Fruit fly (Drosophila melanogaster) whole organism, embryonic: ENCODE results near the gene Lrr47.
A peak's percentile ranks its signal among the peaks of the same experiment; 100 is the strongest.

Experiments
- Ada2b ChIP-seq: fragments of 200-800 bp; sonication (Bioruptor generic); IDR thresholded peaks from 2 replicates; pipeline ENCODE4 v1.3.6; 2022; ENCODE audit warnings: missing biosample characterization, missing genetic modification characterization
- Adf1 ChIP-seq: fragments of 200-800 bp; sonication (Bioruptor generic); IDR thresholded peaks from 2 replicates; pipeline ENCODE4 v1.3.6; 2022; ENCODE audit warnings: missing biosample characterization, missing genetic modification characterization
- Awh ChIP-seq: fragments of 200-800 bp; sonication (Bioruptor generic); IDR thresholded peaks from 2 replicates; pipeline ENCODE4, ENCODE4 v1.3.6; 2022; ENCODE audit warnings: missing biosample characterization, missing genetic modification characterization
- Blimp-1 ChIP-seq: fragments of 200-800 bp; sonication (Bioruptor generic); optimal IDR thresholded peaks from 3 replicates; lab custom pipeline; 2018; ENCODE audit warnings: missing biosample characterization, missing genetic modification characterization, mild to moderate bottlenecking, moderate library complexity, missing genetic modification reagents
- BtbVII ChIP-seq: fragments of 200-800 bp; sonication (Bioruptor generic); optimal IDR thresholded peaks from 3 replicates; lab custom pipeline; 2017; ENCODE audit warnings: missing biosample characterization, mild to moderate bottlenecking, missing genetic modification characterization
- CG10366 ChIP-seq: fragments of 200-800 bp; sonication (Bioruptor generic); IDR thresholded peaks from 2 replicates; pipeline ENCODE4 v1.3.6; 2022; ENCODE audit warnings: missing biosample characterization, missing genetic modification characterization
- CG12299 ChIP-seq: fragments of 200-800 bp; sonication (Bioruptor generic); optimal IDR thresholded peaks from 2 replicates; lab custom pipeline; 2018; ENCODE audit warnings: missing biosample characterization, mild to moderate bottlenecking, missing genetic modification characterization
- CG13894 ChIP-seq: fragments of 200-800 bp; sonication (Bioruptor generic); optimal IDR thresholded peaks from 3 replicates; lab custom pipeline; 2018; ENCODE audit warnings: missing biosample characterization, mild to moderate bottlenecking, missing genetic modification characterization, moderate library complexity
- CG14667 ChIP-seq: fragments of 200-800 bp; sonication (Bioruptor generic); IDR thresholded peaks from 2 replicates; pipeline ENCODE4 v1.3.6; 2022; ENCODE audit warnings: missing biosample characterization, missing genetic modification characterization
- CG15011 ChIP-seq: fragments of 200-800 bp; sonication (Bioruptor generic); optimal IDR thresholded peaks from 3 replicates; lab custom pipeline; 2018; ENCODE audit warnings: missing biosample characterization, mild to moderate bottlenecking, missing genetic modification characterization
- CG30403 ChIP-seq: fragments of 200-800 bp; sonication (Bioruptor generic); optimal IDR thresholded peaks from 3 replicates; lab custom pipeline; 2016; ENCODE audit warnings: missing biosample characterization, missing genetic modification characterization
- CG3407 ChIP-seq: fragments of 200-800 bp; sonication (Bioruptor generic); optimal IDR thresholded peaks from 2 replicates; lab custom pipeline; 2018; ENCODE audit warnings: missing biosample characterization, mild to moderate bottlenecking, missing genetic modification characterization
- CG3847 ChIP-seq: fragments of 200-800 bp; sonication (Bioruptor generic); IDR thresholded peaks from 2 replicates; pipeline ENCODE4 v1.3.6; 2022; ENCODE audit warnings: missing biosample characterization, missing genetic modification characterization
- CG42726 ChIP-seq: fragments of 200-800 bp; sonication (Bioruptor generic); IDR thresholded peaks from 2 replicates; pipeline ENCODE4 v1.3.6; 2022; ENCODE audit warnings: missing biosample characterization, missing genetic modification characterization; ENCODE audit not compliant: partially characterized antibody
- CG4282 ChIP-seq: fragments of 200-800 bp; sonication (Bioruptor generic); optimal IDR thresholded peaks from 2 replicates; lab custom pipeline; 2016; ENCODE audit warnings: missing biosample characterization, missing genetic modification characterization
- CG4820 ChIP-seq: fragments of 200-800 bp; sonication (Bioruptor generic); optimal IDR thresholded peaks from 3 replicates; lab custom pipeline; 2016; ENCODE audit warnings: missing biosample characterization, missing genetic modification characterization
- CG5245 ChIP-seq: fragments of 200-800 bp; sonication (Bioruptor generic); optimal IDR thresholded peaks from 3 replicates; lab custom pipeline; 2016; ENCODE audit warnings: missing biosample characterization, missing genetic modification characterization
- CG6791 ChIP-seq: fragments of 200-800 bp; sonication (Bioruptor generic); IDR thresholded peaks from 3 replicates; pipeline ENCODE4 v1.3.6; 2022; ENCODE audit warnings: missing biosample characterization, missing genetic modification characterization; ENCODE audit not compliant: partially characterized antibody
- CG8359 ChIP-seq: fragments of 200-800 bp; sonication (Bioruptor generic); optimal IDR thresholded peaks from 2 replicates; lab custom pipeline; 2017; ENCODE audit warnings: missing biosample characterization, mild to moderate bottlenecking, missing genetic modification characterization, borderline replicate concordance
- CkIIα-i1 ChIP-seq: fragments of 200-800 bp; sonication (Bioruptor generic); IDR thresholded peaks from 2 replicates; pipeline ENCODE4 v1.3.6; 2022; ENCODE audit warnings: missing biosample characterization, missing genetic modification characterization
- Dbx ChIP-seq: fragments of 200-800 bp; sonication (Bioruptor generic); IDR thresholded peaks from 3 replicates; pipeline ENCODE4 v1.3.6; 2022; ENCODE audit warnings: missing biosample characterization, missing genetic modification characterization
- Fer2 ChIP-seq: fragments of 200-800 bp; sonication (Bioruptor generic); optimal IDR thresholded peaks from 2 replicates; lab custom pipeline; 2018; ENCODE audit warnings: missing biosample characterization, mild to moderate bottlenecking, missing genetic modification characterization, moderate library complexity
- Gsc ChIP-seq: fragments of 200-800 bp; sonication (Bioruptor generic); IDR thresholded peaks from 2 replicates; pipeline ENCODE4 v1.3.6; 2022; ENCODE audit warnings: missing biosample characterization, missing genetic modification characterization
- Hey ChIP-seq: fragments of 200-800 bp; sonication (Bioruptor generic); optimal IDR thresholded peaks from 3 replicates; lab custom pipeline; 2018; ENCODE audit warnings: missing biosample characterization, mild to moderate bottlenecking, missing genetic modification characterization
- NK7.1 ChIP-seq: fragments of 200-800 bp; sonication (Bioruptor generic); optimal IDR thresholded peaks from 3 replicates; lab custom pipeline; 2016; ENCODE audit warnings: missing biosample characterization, missing genetic modification characterization
- Scr ChIP-seq: fragments of 200-800 bp; sonication (Bioruptor generic); IDR thresholded peaks from 2 replicates; pipeline ENCODE4 v1.3.6; 2022; ENCODE audit warnings: missing biosample characterization, missing genetic modification characterization; ENCODE audit not compliant: partially characterized antibody
- Vsx1 ChIP-seq: fragments of 200-800 bp; sonication (Bioruptor generic); optimal IDR thresholded peaks from 2 replicates; lab custom pipeline; 2017; ENCODE audit warnings: missing biosample characterization, mild to moderate bottlenecking, missing genetic modification characterization, missing genetic modification reagents
- ab ChIP-seq: fragments of 200-800 bp; sonication (Bioruptor generic); optimal IDR thresholded peaks from 2 replicates; lab custom pipeline; 2016; ENCODE audit warnings: missing biosample characterization, missing genetic modification characterization
- cad ChIP-seq: fragments of >200 bp; optimal IDR thresholded peaks from 2 replicates; lab custom pipeline; 2017; ENCODE audit warnings: missing biosample characterization, missing genetic modification characterization
- chinmo ChIP-seq: fragments of 200-800 bp; sonication (Bioruptor generic); IDR thresholded peaks from 4 replicates; pipeline ENCODE4 v1.3.6; 2022; ENCODE audit warnings: missing biosample characterization, missing genetic modification characterization; ENCODE audit not compliant: partially characterized antibody
- fd102C ChIP-seq: fragments of 200-800 bp; sonication (Bioruptor generic); optimal IDR thresholded peaks from 2 replicates; lab custom pipeline; 2018; ENCODE audit warnings: missing biosample characterization, mild to moderate bottlenecking, missing genetic modification characterization, moderate library complexity
- gem ChIP-seq: fragments of 200-800 bp; sonication (Bioruptor generic); optimal IDR thresholded peaks from 2 replicates; lab custom pipeline; 2019; ENCODE audit warnings: missing biosample characterization, mild to moderate bottlenecking, missing genetic modification characterization, moderate library complexity
- grn ChIP-seq: fragments of 200-800 bp; sonication (Bioruptor generic); optimal IDR thresholded peaks from 3 replicates; lab custom pipeline; 2017; ENCODE audit warnings: missing biosample characterization, missing genetic modification characterization
- gt ChIP-seq: fragments of 200-800 bp; sonication (Bioruptor generic); IDR thresholded peaks from 2 replicates; pipeline ENCODE4 v1.3.6; 2022; ENCODE audit warnings: missing biosample characterization, missing genetic modification characterization
- hbn ChIP-seq: fragments of 200-800 bp; sonication (Bioruptor generic); IDR thresholded peaks from 2 replicates; pipeline ENCODE4 v1.3.6; 2022; ENCODE audit warnings: missing biosample characterization, missing genetic modification characterization; ENCODE audit not compliant: partially characterized antibody
- jigr1 ChIP-seq: fragments of 200-800 bp; sonication (Bioruptor generic); IDR thresholded peaks from 3 replicates; pipeline ENCODE4 v1.3.6; 2022; ENCODE audit warnings: missing biosample characterization, missing genetic modification characterization
- pb ChIP-seq: fragments of 200-800 bp; sonication (Bioruptor generic); optimal IDR thresholded peaks from 3 replicates; lab custom pipeline; 2016; ENCODE audit warnings: missing biosample characterization, missing genetic modification characterization
- peb ChIP-seq: fragments of 200-800 bp; sonication (Bioruptor generic); IDR thresholded peaks from 2 replicates; pipeline ENCODE4 v1.3.6; 2022; ENCODE audit warnings: missing biosample characterization, missing genetic modification characterization
- pho ChIP-seq: fragments of 200-800 bp; sonication (Bioruptor generic); optimal IDR thresholded peaks from 2 replicates; lab custom pipeline; 2016; ENCODE audit warnings: missing biosample characterization, missing genetic modification characterization
- pros ChIP-seq: fragments of 200-800 bp; sonication (Bioruptor generic); optimal IDR thresholded peaks from 3 replicates; lab custom pipeline; 2019; ENCODE audit warnings: missing biosample characterization, mild to moderate bottlenecking, missing genetic modification characterization, moderate library complexity
- schlank ChIP-seq: fragments of 200-800 bp; sonication (Bioruptor generic); optimal IDR thresholded peaks from 2 replicates; lab custom pipeline; 2018; ENCODE audit warnings: missing biosample characterization, mild to moderate bottlenecking, missing genetic modification characterization
- sens ChIP-seq: fragments of 200-800 bp; sonication (Bioruptor generic); peaks from one replicate; lab custom pipeline; 2016; ENCODE audit warnings: missing biosample characterization, missing genetic modification characterization
- slp2 ChIP-seq: fragments of 200-800 bp; sonication (Bioruptor generic); optimal IDR thresholded peaks from 2 replicates; lab custom pipeline; 2016; ENCODE audit warnings: missing biosample characterization, missing genetic modification characterization
- tgo ChIP-seq: fragments of 200-800 bp; sonication (Bioruptor generic); IDR thresholded peaks from 3 replicates; pipeline ENCODE4 v1.3.6; 2022; ENCODE audit warnings: missing biosample characterization, missing genetic modification characterization
- unc-4 ChIP-seq: fragments of 200-800 bp; sonication (Bioruptor generic); IDR thresholded peaks from 2 replicates; pipeline ENCODE4 v1.3.6; 2022; ENCODE audit warnings: missing biosample characterization, missing genetic modification characterization; ENCODE audit not compliant: partially characterized antibody
- wek ChIP-seq: fragments of 200-800 bp; sonication (Bioruptor generic); optimal IDR thresholded peaks from 3 replicates; lab custom pipeline; 2018; ENCODE audit warnings: missing biosample characterization, mild to moderate bottlenecking, missing genetic modification characterization, moderate library complexity
- z ChIP-seq: fragments of 200-800 bp; sonication (Bioruptor generic); IDR thresholded peaks from 3 replicates; pipeline ENCODE4 v1.3.6; 2022; ENCODE audit warnings: missing biosample characterization, missing genetic modification characterization
- zen ChIP-seq: fragments of 200-800 bp; sonication (Bioruptor generic); optimal IDR thresholded peaks from 3 replicates; lab custom pipeline; 2018; ENCODE audit warnings: missing biosample characterization, mild to moderate bottlenecking, missing genetic modification characterization, moderate library complexity

Gene Lrr47

dm6 chr2L:10505345-10505744 is 11.8 kb upstream of the Lrr47 start (continued):
- TF ChIP-seq Vsx1 (GFP tag; lab: Kevin White, UChicago): no peak
- TF ChIP-seq NK7.1: no peak
- peak; percentile 76 for TF ChIP-seq Awh (GFP tag; lab: Robert Waterston, UW)
- TF ChIP-seq chinmo (GFP tag; lab: Robert Waterston, UW): 0 out of 4 replicates have a peak, but pooled peaks have one; percentile 17
- peak; percentile 60 for TF ChIP-seq Blimp-1 (GFP tag; lab: Kevin White, UChicago)
- TF ChIP-seq z (GFP tag; lab: Robert Waterston, UW): peak; percentile 82
- TF ChIP-seq hbn (GFP tag; lab: Robert Waterston, UW): no peak
- TF ChIP-seq grn (GFP tag; lab: Kevin White, UChicago): peak; percentile 33
- no peak for TF ChIP-seq CG8359 (GFP tag; lab: Kevin White, UChicago)
- TF ChIP-seq CG3407: no peak
- TF ChIP-seq fd102C (GFP tag; lab: Kevin White, UChicago): no peak
- TF ChIP-seq CG4282 (GFP tag; lab: Kevin White, UChicago): no peak
- no peak for TF ChIP-seq Fer2 (tag; lab: Kevin White, UChicago)
- no peak for TF ChIP-seq BtbVII (GFP tag; lab: Kevin White, UChicago)
- TF ChIP-seq sens (GFP tag; lab: Kevin White, UChicago): peak; percentile 46
- TF ChIP-seq schlank (tag; lab: Kevin White, UChicago): no peak
- no peak for TF ChIP-seq CG12299 (tag; lab: Kevin White, UChicago)
- peak; percentile 5 for TF ChIP-seq gem (tag; lab: Kevin White, UChicago)

- TF ChIP-seq gem (tag; lab: Kevin White, UChicago) (peak; percentile 39), CG5245 (GFP tag; lab: Kevin White, UChicago) (no peak), gt (no peak), Hey (tag; lab: Kevin White, UChicago) (no peak), CG3847 (peak; percentile 59), tgo (GFP tag; lab: Robert Waterston, UW) (no peak), sens (GFP tag; lab: Kevin White, UChicago) (peak; percentile 74), Ada2b (no peak), peb (GFP tag; lab: Robert Waterston, UW) (no peak), pros (GFP tag; lab: Kevin White, UChicago) (no peak), CkIIα-i1 (GFP tag; lab: Robert Waterston, UW) (no peak), CG42726 (peak; percentile 75), Dbx (GFP tag; lab: Robert Waterston, UW) (peak; percentile 80; the same call in 2 of the 3 replicates), pho (GFP tag; lab: Kevin White, UChicago) (peak; percentile 55), pb (GFP tag; lab: Kevin White, UChicago) (no peak), Scr (GFP tag; lab: Robert Waterston, UW) (0 out of 2 replicates have a peak, but pooled peaks have one; percentile 29), CG4820 (no peak), jigr1 (GFP tag; lab: Robert Waterston, UW) (no peak), zen (tag; lab: Kevin White, UChicago) (peak; percentile 62), Adf1 (GFP tag; lab: Robert Waterston, UW) (peak; percentile 15; the same call in 1 of the 2 replicates), CG14667 (GFP tag; lab: Robert Waterston, UW) (no peak), unc-4 (peak; percentile 25; the same call in 1 of the 2 replicates), CG6791 (GFP tag; lab: Robert Waterston, UW) (peak; percentile 68; the same call in 2 of the 3 replicates), ab (GFP tag; lab: Kevin White, UChicago) (no peak), Gsc (GFP tag; lab: Robert Waterston, UW) (no peak), slp2 (GFP tag; lab: Kevin White, UChicago) (no peak), cad (GFP tag; lab: Kevin White, UChicago) (no peak), CG30403 (no peak), CG15011 (no peak), CG10366 (GFP tag; lab: Robert Waterston, UW) (no peak), CG13894 (tag; lab: Kevin White, UChicago) (peak; percentile 19), wek (GFP tag; lab: Kevin White, UChicago) (peak; percentile 19)
Observed at dm6 chr2L:10506557-10507252, 10.4 kb upstream of the Lrr47 start, which contains the start of the genes Myo31DF and CG6094. TSS of gene Myo31DF (minus strand) at chr2L:10506779. TSS of gene CG6094 (plus strand) at chr2L:10507081.
